Worm (Caenorhabditis elegans): ENCODE data around the gene F10E7.2.
A peak's percentile ranks its signal among the peaks of the same experiment; 100 is the strongest.

F10E7.2 gene

ce11 chrII:7126457-7126856 lies 4.4 kb downstream of the F10E7.2 start, which contains the start of gene F10E7.1:
F10E7.1 (plus strand) TSS chrII:7126757.
- TF ChIP-seq nhr-2 (tag; optimal IDR thresholded peaks at IDR 0.05) (no peak), unc-62 (GFP tag; optimal IDR thresholded peaks at IDR 0.05) (no peak), mab-5 (tag; optimal IDR thresholded peaks at IDR 0.05) (no peak), nhr-76 (tag; optimal IDR thresholded peaks at IDR 0.05) (no peak), M03D4.4 (tag; optimal IDR thresholded peaks at IDR 0.05) (no peak), pha-4 (tag; optimal IDR thresholded peaks at IDR 0.05) (no peak), elt-3 (tag; optimal IDR thresholded peaks at IDR 0.05) (no peak), mep-1 (tag; optimal IDR thresholded peaks at IDR 0.05) (no peak)

- TF ChIP-seq cnd-1 (tag; optimal IDR thresholded peaks at IDR 0.05) (no peak), ham-2 (GFP tag; optimal IDR thresholded peaks at IDR 0.05) (no peak), hlh-1 (tag; optimal IDR thresholded peaks at IDR 0.05) (no peak), nhr-2 (tag; optimal IDR thresholded peaks at IDR 0.05) (no peak), mep-1 (tag; optimal IDR thresholded peaks at IDR 0.05) (peak; percentile 62), ceh-39 (tag; optimal IDR thresholded peaks at IDR 0.05) (no peak), nhr-12 (tag; optimal IDR thresholded peaks at IDR 0.05) (no peak), sptf-1 (tag; optimal IDR thresholded peaks at IDR 0.05) (peak; percentile 42), bed-3 (GFP tag; optimal IDR thresholded peaks at IDR 0.05) (no peak), mls-2 (tag; optimal IDR thresholded peaks at IDR 0.05) (no peak), lsy-2 (tag; optimal IDR thresholded peaks at IDR 0.05) (peak; percentile 93), sem-2 (GFP tag; optimal IDR thresholded peaks at IDR 0.05) (no peak), mab-5 (tag; optimal IDR thresholded peaks at IDR 0.05) (no peak), snpc-4 (tag; optimal IDR thresholded peaks at IDR 0.05) (no peak), lin-32 (GFP tag; optimal IDR thresholded peaks at IDR 0.05) (no peak), zip-8 (tag; optimal IDR thresholded peaks at IDR 0.05) (no peak), M03D4.4 (tag; optimal IDR thresholded peaks at IDR 0.05) (no peak), blmp-1 (tag; optimal IDR thresholded peaks at IDR 0.05) (no peak), ces-1 (GFP tag; optimal IDR thresholded peaks at IDR 0.05) (no peak), unc-120 (tag; optimal IDR thresholded peaks at IDR 0.05; ENCODE audit: poor library complexity, severe bottlenecking) (no peak), nhr-237 (tag; optimal IDR thresholded peaks at IDR 0.05) (no peak)
Observed at ce11 chrII:7131871-7132693, 10.0 kb downstream of the F10E7.2 start, which contains the start of the genes T07F8.4 and gld-3. T07F8.4 (minus strand) TSS chrII:7132032. gld-3 (plus strand) TSS chrII:7132643.

- TF ChIP-seq mls-2 (tag; optimal IDR thresholded peaks at IDR 0.05) = no peak
- no peak for TF ChIP-seq cnd-1 (tag; optimal IDR thresholded peaks at IDR 0.05)
- TF ChIP-seq blmp-1 (tag; optimal IDR thresholded peaks at IDR 0.05) = no peak
- no peak for TF ChIP-seq flh-1 (GFP tag; optimal IDR thresholded peaks at IDR 0.05)
- no peak for TF ChIP-seq lin-13 (tag; optimal IDR thresholded peaks at IDR 0.05)
- no peak for TF ChIP-seq elt-1 (tag; optimal IDR thresholded peaks at IDR 0.05; ENCODE audit: borderline replicate concordance, insufficient read depth)
- no peak for TF ChIP-seq elt-3 (tag; optimal IDR thresholded peaks at IDR 0.05)
- no peak for TF ChIP-seq tbx-8 (GFP tag; optimal IDR thresholded peaks at IDR 0.05)
- no peak for TF ChIP-seq ham-2 (GFP tag; optimal IDR thresholded peaks at IDR 0.05)
- TF ChIP-seq ztf-11 (tag; optimal IDR thresholded peaks at IDR 0.05) = no peak
- TF ChIP-seq pha-4 (tag; optimal IDR thresholded peaks at IDR 0.05) = no peak
Observed at ce11 chrII:7139064-7139463, 17.0 kb downstream of the F10E7.2 start.

- TF ChIP-seq ceh-39 (tag; optimal IDR thresholded peaks at IDR 0.05) = no peak
- no peak for TF ChIP-seq ceh-83 (GFP tag; optimal IDR thresholded peaks at IDR 0.05)
- TF ChIP-seq bed-3 (GFP tag; optimal IDR thresholded peaks at IDR 0.05) = no peak
- TF ChIP-seq nhr-237 (tag; optimal IDR thresholded peaks at IDR 0.05) = no peak
- TF ChIP-seq blmp-1 (tag; optimal IDR thresholded peaks at IDR 0.05) = no peak
- TF ChIP-seq nhr-76 (tag; optimal IDR thresholded peaks at IDR 0.05) = no peak
- TF ChIP-seq mls-2 (tag; optimal IDR thresholded peaks at IDR 0.05) = no peak
- TF ChIP-seq tbx-8 (GFP tag; optimal IDR thresholded peaks at IDR 0.05) = no peak
- TF ChIP-seq drap-1 (GFP tag; optimal IDR thresholded peaks at IDR 0.05) = no peak
- TF ChIP-seq ztf-11 (tag; optimal IDR thresholded peaks at IDR 0.05) = no peak
- TF ChIP-seq pha-4 (tag; optimal IDR thresholded peaks at IDR 0.05) = no peak
- no peak for TF ChIP-seq lsy-2 (tag; optimal IDR thresholded peaks at IDR 0.05)
- no peak for TF ChIP-seq snpc-4 (tag; optimal IDR thresholded peaks at IDR 0.05)
- no peak for TF ChIP-seq unc-39 (tag; optimal IDR thresholded peaks at IDR 0.05)
- no peak for TF ChIP-seq M03D4.4 (tag; optimal IDR thresholded peaks at IDR 0.05)
- no peak for TF ChIP-seq elt-1 (tag; optimal IDR thresholded peaks at IDR 0.05; ENCODE audit: borderline replicate concordance, insufficient read depth)
- TF ChIP-seq sptf-1 (tag; optimal IDR thresholded peaks at IDR 0.05) = no peak
- no peak for TF ChIP-seq nhr-12 (tag; optimal IDR thresholded peaks at IDR 0.05)
- no peak for TF ChIP-seq ceh-43 (GFP tag; optimal IDR thresholded peaks at IDR 0.05)
- no peak for TF ChIP-seq elt-3 (tag; optimal IDR thresholded peaks at IDR 0.05)
Observed at ce11 chrII:7144307-7144706, 22.3 kb downstream of the F10E7.2 start, which contains the start of gene npr-31. npr-31 (plus strand) TSS chrII:7144607.

All from whole organism, mixed stage, embryonic.